Worm (Caenorhabditis elegans) whole organism, mixed stage, embryonic: ENCODE measurements around the gene scl-11.

Source experiments
- M03D4.4 ChIP-seq: sonication (generic microtip); optimal IDR thresholded peaks from 2 replicates; lab custom pipeline; 2017; ENCODE audit warnings: mild to moderate bottlenecking, missing genetic modification characterization, missing compliant biosample characterization
- blmp-1 ChIP-seq: fragments of 150-350 bp; optimal IDR thresholded peaks from 2 replicates; lab custom pipeline; 2014; ENCODE audit warnings: missing biosample characterization, missing genetic modification characterization
- ceh-83 ChIP-seq: fragments of 200-800 bp; sonication (Bioruptor generic); optimal IDR thresholded peaks from 2 replicates; lab custom pipeline; 2018; ENCODE audit warnings: mild to moderate bottlenecking, missing genetic modification characterization, missing compliant biosample characterization
- ces-1 ChIP-seq: fragments of 150-350 bp; optimal IDR thresholded peaks from 2 replicates; lab custom pipeline; 2014; ENCODE audit warnings: missing biosample characterization, missing genetic modification reagents, missing genetic modification characterization
- cnd-1 ChIP-seq: fragments of 200-800 bp; sonication (Bioruptor generic); optimal IDR thresholded peaks from 2 replicates; lab custom pipeline; 2018; ENCODE audit warnings: mild to moderate bottlenecking, missing genetic modification characterization, missing compliant biosample characterization
- drap-1 ChIP-seq: fragments of 200-800 bp; sonication (Bioruptor generic); optimal IDR thresholded peaks from 3 replicates; lab custom pipeline; 2018; ENCODE audit warnings: mild to moderate bottlenecking, missing genetic modification characterization, missing compliant biosample characterization
- elt-1 ChIP-seq: sonication (generic microtip); optimal IDR thresholded peaks from 2 replicates; lab custom pipeline; 2017; ENCODE audit warnings: missing genetic modification characterization, mild to moderate bottlenecking, missing compliant biosample characterization, antibody characterized with exemption, moderate library complexity, borderline replicate concordance; ENCODE audit not compliant: insufficient read depth
- elt-3 ChIP-seq: fragments of 150-350 bp; optimal IDR thresholded peaks from 2 replicates; lab custom pipeline; 2014; ENCODE audit warnings: missing biosample characterization, missing genetic modification characterization
- ham-2 ChIP-seq: fragments of 200-800 bp; sonication (Bioruptor generic); optimal IDR thresholded peaks from 2 replicates; lab custom pipeline; 2018; ENCODE audit warnings: mild to moderate bottlenecking, missing genetic modification characterization, missing compliant biosample characterization
- hlh-1 ChIP-seq: fragments of 150-350 bp; optimal IDR thresholded peaks from 2 replicates; lab custom pipeline; 2014; ENCODE audit warnings: missing biosample characterization, missing genetic modification reagents, missing genetic modification characterization
- lin-13 ChIP-seq: fragments of 150-350 bp; optimal IDR thresholded peaks from 2 replicates; lab custom pipeline; 2014; ENCODE audit warnings: missing biosample characterization, missing genetic modification characterization
- lin-32 ChIP-seq: fragments of 200-800 bp; sonication (Bioruptor generic); optimal IDR thresholded peaks from 2 replicates; lab custom pipeline; 2018; ENCODE audit warnings: mild to moderate bottlenecking, missing genetic modification characterization, missing compliant biosample characterization
- lsy-2 ChIP-seq: fragments of 150-350 bp; optimal IDR thresholded peaks from 2 replicates; lab custom pipeline; 2014; ENCODE audit warnings: missing biosample characterization, missing genetic modification characterization
- mab-5 ChIP-seq: fragments of 150-350 bp; optimal IDR thresholded peaks from 2 replicates; lab custom pipeline; 2014; ENCODE audit warnings: missing biosample characterization, missing genetic modification characterization
- mep-1 ChIP-seq: fragments of 150-350 bp; optimal IDR thresholded peaks from 2 replicates; lab custom pipeline; 2017; ENCODE audit warnings: missing biosample characterization, missing genetic modification reagents, missing genetic modification characterization, inconsistent platforms
- nhr-12 ChIP-seq: fragments of 150-350 bp; optimal IDR thresholded peaks from 2 replicates; lab custom pipeline; 2014; ENCODE audit warnings: missing biosample characterization, missing genetic modification characterization
- nhr-2 ChIP-seq: fragments of 150-350 bp; optimal IDR thresholded peaks from 2 replicates; lab custom pipeline; 2014; ENCODE audit warnings: missing biosample characterization, missing genetic modification characterization
- nhr-237 ChIP-seq: fragments of 150-350 bp; optimal IDR thresholded peaks from 2 replicates; lab custom pipeline; 2014; ENCODE audit warnings: missing biosample characterization, missing genetic modification characterization
- nhr-28 ChIP-seq: fragments of 150-350 bp; optimal IDR thresholded peaks from 2 replicates; lab custom pipeline; 2014; ENCODE audit warnings: missing biosample characterization, missing genetic modification characterization
- sem-2 ChIP-seq: fragments of 200-800 bp; sonication (Bioruptor generic); optimal IDR thresholded peaks from 2 replicates; lab custom pipeline; 2018; ENCODE audit warnings: mild to moderate bottlenecking, missing genetic modification characterization, missing compliant biosample characterization
- tbx-8 ChIP-seq: fragments of 200-800 bp; sonication (Bioruptor generic); optimal IDR thresholded peaks from 2 replicates; lab custom pipeline; 2018; ENCODE audit warnings: mild to moderate bottlenecking, missing genetic modification characterization, moderate library complexity, missing compliant biosample characterization
- unc-120 ChIP-seq: sonication (generic microtip); optimal IDR thresholded peaks from 2 replicates; lab custom pipeline; 2017; ENCODE audit warnings: missing genetic modification characterization, missing compliant biosample characterization; ENCODE audit not compliant: poor library complexity, severe bottlenecking
- unc-39 ChIP-seq: fragments of 150-350 bp; optimal IDR thresholded peaks from 2 replicates; lab custom pipeline; 2014; ENCODE audit warnings: missing biosample characterization, missing genetic modification characterization
- unc-62 ChIP-seq: fragments of 150-350 bp; optimal IDR thresholded peaks from 2 replicates; lab custom pipeline; 2014; ENCODE audit warnings: missing biosample characterization, missing genetic modification reagents, missing genetic modification characterization
- ztf-11 ChIP-seq: fragments of 150-350 bp; optimal IDR thresholded peaks from 2 replicates; lab custom pipeline; 2014; ENCODE audit warnings: missing biosample characterization, missing genetic modification characterization

The scl-11 gene

DNA sequence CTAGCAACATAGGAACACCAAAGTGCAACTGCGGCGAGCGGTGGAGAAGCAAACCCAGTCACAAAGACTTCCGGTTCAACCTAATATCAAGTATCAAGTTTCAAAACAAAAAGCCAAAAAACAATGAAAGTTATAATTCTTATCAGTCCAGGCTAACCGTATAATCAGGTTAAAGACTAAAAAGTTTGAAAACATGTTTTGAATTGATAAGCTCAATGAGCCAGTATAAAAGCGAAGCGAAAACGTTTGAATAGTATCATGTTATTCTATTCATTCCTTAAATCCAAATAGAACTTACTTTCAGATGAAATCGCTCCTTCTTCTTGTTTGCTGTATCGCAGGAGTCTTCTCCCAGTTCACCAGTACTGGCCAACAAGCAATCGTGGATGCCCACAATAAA is at the start of gene scl-11:
Gene scl-11 (plus strand): TSS at position 301 of the 400 bp plus-strand sequence.
- TF ChIP-seq unc-62 (no peak), unc-120 (tag; lab: Kevin White, UChicago) (no peak), unc-39 (tag; lab: Kevin White, UChicago) (no peak), nhr-2 (tag; lab: Kevin White, UChicago) (no peak), M03D4.4 (no peak)
- TF ChIP-seq, all 35 proteins: peak for 0

DNA sequence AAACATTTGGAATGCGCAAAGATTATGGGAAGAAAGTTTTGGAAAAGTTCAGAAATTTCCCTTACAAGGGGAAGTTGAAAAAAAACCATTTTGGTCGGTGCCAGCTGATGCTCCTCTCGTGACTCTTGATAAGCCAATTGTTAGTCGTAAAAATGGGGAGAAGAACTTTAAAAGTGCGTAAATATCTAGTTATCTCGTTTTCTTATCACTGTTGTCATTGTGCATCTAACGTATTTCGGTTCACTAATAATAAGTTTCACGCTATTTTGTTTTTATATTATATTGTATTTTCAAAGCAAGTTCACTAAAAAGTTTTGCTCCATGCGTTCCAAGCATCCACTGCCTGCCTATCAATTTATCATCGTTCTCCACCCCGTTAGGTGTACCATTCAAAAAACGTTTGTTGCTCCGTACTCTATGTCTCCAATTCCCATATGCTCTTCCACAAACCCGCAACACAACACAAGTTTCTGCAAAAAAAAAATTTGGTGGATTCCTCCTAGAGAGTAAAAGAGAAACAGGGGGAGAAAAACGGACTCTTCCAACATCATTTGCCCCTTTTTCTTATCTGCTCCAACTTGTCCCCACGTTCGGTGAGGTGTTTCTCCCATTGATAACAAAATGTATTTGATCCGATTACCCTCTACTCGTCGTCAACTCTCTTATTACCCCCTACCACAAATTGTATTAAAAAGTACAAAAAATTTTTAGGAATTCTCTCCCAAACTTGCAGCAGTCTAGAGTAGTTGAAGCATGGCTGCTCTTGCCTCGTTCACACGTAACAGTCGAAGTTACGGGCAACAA is 42.6 kb upstream of the scl-11 start, which contains the start of gene mbk-2:
Gene mbk-2 (plus strand): TSS at position 754 of the 804 bp plus-strand sequence.
- TF ChIP-seq nhr-2 (tag; lab: Kevin White, UChicago) (no peak), unc-62 (no peak), elt-3 (tag; lab: Kevin White, UChicago) (no peak), mab-5 (tag; lab: Kevin White, UChicago) (no peak), nhr-237 (no peak), unc-120 (tag; lab: Kevin White, UChicago) (no peak)

- TF ChIP-seq nhr-2 (tag; lab: Kevin White, UChicago) (no peak), unc-120 (tag; lab: Kevin White, UChicago) (no peak), ces-1 (no peak), mab-5 (tag; lab: Kevin White, UChicago) (no peak), mep-1 (tag; lab: Kevin White, UChicago) (no peak), ceh-83 (GFP tag; lab: Kevin White, UChicago) (no peak), elt-1 (no peak), M03D4.4 (no peak), elt-3 (tag; lab: Kevin White, UChicago) (no peak), unc-39 (tag; lab: Kevin White, UChicago) (no peak), nhr-237 (no peak)
Measured at ce11 chrIV:13009507-13009906, 41.7 kb upstream of the scl-11 start.

ce11 chrIV:13013231-13013630 is 37.9 kb upstream of the scl-11 start:
- TF ChIP-seq elt-3 (tag; lab: Kevin White, UChicago) (no peak), lsy-2 (tag; lab: Kevin White, UChicago) (no peak), ham-2 (GFP tag; lab: Kevin White, UChicago) (peak; percentile 35), blmp-1 (peak; percentile 77), M03D4.4 (no peak)
- TF ChIP-seq, all 35 proteins: peak for 2

- TF ChIP-seq sem-2 (GFP tag; lab: Kevin White, UChicago): no peak
- peak; percentile 46 for TF ChIP-seq elt-1
- TF ChIP-seq, all 35 proteins: peak for 1
Measured at ce11 chrIV:13013711-13014341, 37.3 kb upstream of the scl-11 start.

- no peak for TF ChIP-seq nhr-237
- no peak for TF ChIP-seq lin-32 (GFP tag; lab: Kevin White, UChicago)
- TF ChIP-seq elt-1: no peak
- TF ChIP-seq cnd-1: no peak
- no peak for TF ChIP-seq drap-1 (GFP tag; lab: Kevin White, UChicago)
- TF ChIP-seq lin-13 (tag; lab: Kevin White, UChicago): no peak
- no peak for TF ChIP-seq ham-2 (GFP tag; lab: Kevin White, UChicago)
- TF ChIP-seq lsy-2 (tag; lab: Kevin White, UChicago): no peak
- TF ChIP-seq nhr-12 (tag; lab: Kevin White, UChicago): no peak
- TF ChIP-seq unc-120 (tag; lab: Kevin White, UChicago): no peak
- TF ChIP-seq hlh-1 (tag; lab: Kevin White, UChicago): peak; percentile 57
- TF ChIP-seq ztf-11 (tag; lab: Kevin White, UChicago): no peak
- TF ChIP-seq ces-1: peak; percentile 92
- no peak for TF ChIP-seq mep-1 (tag; lab: Kevin White, UChicago)
- TF ChIP-seq tbx-8 (GFP tag; lab: Kevin White, UChicago): no peak
- TF ChIP-seq elt-3 (tag; lab: Kevin White, UChicago): no peak
- no peak for TF ChIP-seq nhr-28 (tag; lab: Kevin White, UChicago)
- TF ChIP-seq unc-62: peak; percentile 21
- TF ChIP-seq, all 35 proteins: peak for 3
Measured at ce11 chrIV:13015801-13016404, 35.3 kb upstream of the scl-11 start.
